Fruit fly (Drosophila melanogaster) whole organism, pupa: ENCODE measurements around the gene spi.
A peak's percentile ranks its signal among the peaks of the same experiment; 100 is the strongest.

Source experiments
- CG10348 ChIP-seq: fragments of 200-800 bp; sonication (Bioruptor generic); IDR thresholded peaks from 2 replicates; pipeline ENCODE4 v1.3.6; 2022; ENCODE audit warnings: missing biosample characterization, missing genetic modification characterization
- CG12605 ChIP-seq: fragments of 200-800 bp; sonication (Bioruptor generic); IDR thresholded peaks from 2 replicates; pipeline ENCODE4 v1.3.6; 2022; ENCODE audit warnings: missing biosample characterization, missing genetic modification characterization
- CG13204 ChIP-seq: fragments of 200-800 bp; sonication (Bioruptor generic); optimal IDR thresholded peaks from 2 replicates; lab custom pipeline; 2018; ENCODE audit warnings: missing biosample characterization, mild to moderate bottlenecking, missing genetic modification characterization, moderate library complexity
- CG14655 ChIP-seq: fragments of 200-800 bp; sonication (Bioruptor generic); optimal IDR thresholded peaks from 3 replicates; lab custom pipeline; 2017; ENCODE audit warnings: mild to moderate bottlenecking, missing biosample characterization, missing genetic modification reagents, missing genetic modification characterization
- CG15710 ChIP-seq: fragments of 200-800 bp; sonication (Bioruptor generic); optimal IDR thresholded peaks from 2 replicates; lab custom pipeline; 2018; ENCODE audit warnings: missing biosample characterization, mild to moderate bottlenecking, missing genetic modification characterization, moderate library complexity
- CG17806 ChIP-seq: fragments of 200-800 bp; sonication (Bioruptor generic); optimal IDR thresholded peaks from 2 replicates; lab custom pipeline; 2018; ENCODE audit warnings: missing biosample characterization, mild to moderate bottlenecking, missing genetic modification characterization, moderate library complexity
- CG32121 ChIP-seq: fragments of 200-800 bp; sonication (Bioruptor generic); IDR thresholded peaks from 2 replicates; pipeline ENCODE4 v1.3.6; 2022; ENCODE audit warnings: missing biosample characterization, missing genetic modification characterization
- CG34367 ChIP-seq: fragments of 200-800 bp; sonication (Bioruptor generic); optimal IDR thresholded peaks from 2 replicates; lab custom pipeline; 2018; ENCODE audit warnings: missing biosample characterization, mild to moderate bottlenecking, missing genetic modification characterization
- CG4496 ChIP-seq: fragments of 200-800 bp; sonication (Bioruptor generic); IDR thresholded peaks from 3 replicates; pipeline ENCODE4 v1.3.6; 2022; ENCODE audit warnings: missing biosample characterization, missing genetic modification characterization
- CG8159 ChIP-seq: fragments of 200-800 bp; sonication (Bioruptor generic); optimal IDR thresholded peaks from 3 replicates; lab custom pipeline; 2018; ENCODE audit warnings: missing biosample characterization, mild to moderate bottlenecking, missing genetic modification characterization, moderate library complexity
- CG8301 ChIP-seq: fragments of 200-800 bp; sonication (Bioruptor generic); optimal IDR thresholded peaks from 2 replicates; lab custom pipeline; 2018; ENCODE audit warnings: missing biosample characterization, mild to moderate bottlenecking, missing genetic modification characterization
- CG9948 ChIP-seq: fragments of 200-800 bp; sonication (Bioruptor generic); optimal IDR thresholded peaks from 2 replicates; lab custom pipeline; 2018; ENCODE audit warnings: missing biosample characterization, mild to moderate bottlenecking, missing genetic modification characterization, moderate library complexity
- D1 ChIP-seq: fragments of 200-800 bp; sonication (Bioruptor generic); optimal IDR thresholded peaks from 2 replicates; lab custom pipeline; 2018; ENCODE audit warnings: missing biosample characterization, mild to moderate bottlenecking, missing genetic modification characterization, moderate library complexity
- EcR ChIP-seq: fragments of 200-800 bp; sonication (Bioruptor generic); optimal IDR thresholded peaks from 3 replicates; lab custom pipeline; 2019; ENCODE audit warnings: missing biosample characterization, missing genetic modification characterization, mild to moderate bottlenecking, moderate library complexity, missing genetic modification reagents
- Ets98B ChIP-seq: fragments of 200-800 bp; sonication (Bioruptor generic); IDR thresholded peaks from 2 replicates; pipeline ENCODE4 v1.3.6; 2022; ENCODE audit warnings: missing biosample characterization, missing genetic modification characterization
- Pif1A ChIP-seq: fragments of 200-800 bp; sonication (Bioruptor generic); optimal IDR thresholded peaks from 3 replicates; lab custom pipeline; 2016; ENCODE audit warnings: missing biosample characterization, missing genetic modification characterization
- Pif1B ChIP-seq: fragments of 200-800 bp; sonication (Bioruptor generic); optimal IDR thresholded peaks from 3 replicates; lab custom pipeline; 2016; ENCODE audit warnings: missing biosample characterization, missing genetic modification characterization
- Snoo ChIP-seq: fragments of 200-800 bp; sonication (Bioruptor generic); optimal IDR thresholded peaks from 3 replicates; lab custom pipeline; 2017; ENCODE audit warnings: missing biosample characterization, mild to moderate bottlenecking, missing genetic modification characterization, inconsistent platforms
- fd96Ca ChIP-seq: fragments of 200-800 bp; sonication (Bioruptor generic); IDR thresholded peaks from 3 replicates; pipeline ENCODE4 v1.3.6; 2022; ENCODE audit warnings: missing biosample characterization, missing genetic modification characterization
- gl ChIP-seq: fragments of 200-800 bp; sonication (Bioruptor generic); optimal IDR thresholded peaks from 2 replicates; lab custom pipeline; 2018; ENCODE audit warnings: missing biosample characterization, mild to moderate bottlenecking, missing genetic modification characterization
- rn ChIP-seq: fragments of 200-800 bp; sonication (Bioruptor generic); IDR thresholded peaks from 2 replicates; pipeline ENCODE4 v1.3.6; 2022; ENCODE audit warnings: missing biosample characterization, missing genetic modification characterization

The spi gene

dm6 chr2L:19576299-19576971 lies 680 bp downstream of the spi start:
- TF ChIP-seq CG8159 (peak; percentile 6), CG17806 (tag; lab: Kevin White, UChicago) (no peak), CG13204 (GFP tag; lab: Kevin White, UChicago) (no peak), Pif1A (GFP tag; lab: Kevin White, UChicago) (no peak), CG15710 (tag; lab: Kevin White, UChicago) (no peak), CG10348 (GFP tag; lab: Robert Waterston, UW) (no peak), rn (no peak), CG12605 (0 out of 2 replicates have a peak, but pooled peaks have one; percentile 18), CG4496 (no peak), fd96Ca (GFP tag; lab: Robert Waterston, UW) (0 out of 3 replicates have a peak, but pooled peaks have one; percentile 19), Pif1B (GFP tag; lab: Kevin White, UChicago) (no peak), Snoo (tag; lab: Kevin White, UChicago) (no peak), CG8301 (no peak), CG9948 (tag; lab: Kevin White, UChicago) (no peak), CG34367 (peak; percentile 15), Ets98B (GFP tag; lab: Robert Waterston, UW) (peak; percentile 8; the same call in 1 of the 2 replicates), D1 (tag; lab: Kevin White, UChicago) (no peak), CG32121 (peak; percentile 12), gl (tag; lab: Kevin White, UChicago) (no peak), CG14655 (GFP tag; lab: Kevin White, UChicago) (no peak), EcR (GFP tag; lab: Kevin White, UChicago) (no peak)
- TF ChIP-seq, all 21 proteins: peak for 6

dm6 chr2L:19575626-19576298 lies 1.4 kb downstream of the spi start:
- TF ChIP-seq fd96Ca (GFP tag; lab: Robert Waterston, UW): peak; percentile 95
- peak; percentile 91 for TF ChIP-seq CG13204 (GFP tag; lab: Kevin White, UChicago)
- TF ChIP-seq D1 (tag; lab: Kevin White, UChicago): peak; percentile 94
- peak; percentile 96 for TF ChIP-seq Pif1A (GFP tag; lab: Kevin White, UChicago)
- peak; percentile 86 for TF ChIP-seq gl (tag; lab: Kevin White, UChicago)
- TF ChIP-seq CG8301: peak; percentile 98
- TF ChIP-seq CG12605: peak; percentile 82
- TF ChIP-seq EcR (GFP tag; lab: Kevin White, UChicago): peak; percentile 43
- TF ChIP-seq CG4496: peak; percentile 92
- peak; percentile 97 for TF ChIP-seq CG8159
- peak; percentile 95 for TF ChIP-seq CG17806 (tag; lab: Kevin White, UChicago)
- TF ChIP-seq CG10348 (GFP tag; lab: Robert Waterston, UW): peak; percentile 85
- peak; percentile 88 for TF ChIP-seq Ets98B (GFP tag; lab: Robert Waterston, UW)
- peak; percentile 93 for TF ChIP-seq Pif1B (GFP tag; lab: Kevin White, UChicago)
- TF ChIP-seq CG34367: peak; percentile 96
- peak; percentile 99 for TF ChIP-seq CG14655 (GFP tag; lab: Kevin White, UChicago)
- TF ChIP-seq CG32121: peak; percentile 91
- peak; percentile 83 for TF ChIP-seq rn
- TF ChIP-seq CG9948 (tag; lab: Kevin White, UChicago): peak; percentile 98
- peak; percentile 95 for TF ChIP-seq CG15710 (tag; lab: Kevin White, UChicago)
- peak; percentile 93 for TF ChIP-seq Snoo (tag; lab: Kevin White, UChicago)

DNA sequence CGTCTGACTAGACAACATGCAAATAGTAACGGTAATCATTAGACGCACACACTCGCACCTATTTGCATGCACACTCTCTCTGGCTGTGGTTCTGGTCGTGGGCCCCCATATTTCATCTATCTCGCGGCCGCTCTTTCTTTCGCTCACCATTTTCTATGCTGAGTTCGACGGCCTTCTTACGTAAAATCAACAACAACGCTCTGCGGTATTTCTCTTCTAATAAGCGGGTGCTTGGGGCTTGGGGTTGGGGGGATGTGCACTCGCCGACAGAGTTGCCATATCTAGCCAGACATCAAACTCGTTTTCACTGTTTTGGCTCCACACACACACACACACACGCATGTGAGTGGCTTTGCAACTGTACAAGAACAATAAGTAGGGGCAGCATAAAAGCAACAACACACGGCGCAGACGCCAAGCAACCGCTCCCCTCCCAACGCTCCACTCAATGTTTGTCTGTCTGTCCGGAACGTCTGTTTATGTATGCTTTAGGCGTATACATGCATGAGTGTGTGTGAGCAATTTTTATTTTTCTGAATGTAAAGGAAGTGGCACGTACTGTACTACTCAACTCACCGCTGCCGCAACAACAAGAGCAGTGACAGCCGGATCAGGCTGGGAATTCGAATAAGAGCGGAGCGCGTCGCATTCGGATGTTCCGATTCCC lies 2.0 kb downstream of the spi start:
- TF ChIP-seq CG32121 (no peak), CG14655 (GFP tag; lab: Kevin White, UChicago) (no peak), CG8301 (no peak), CG17806 (tag; lab: Kevin White, UChicago) (no peak), fd96Ca (GFP tag; lab: Robert Waterston, UW) (peak; percentile 40; the same call in 1 of the 3 replicates), EcR (GFP tag; lab: Kevin White, UChicago) (peak; percentile 88), CG12605 (no peak), Snoo (tag; lab: Kevin White, UChicago) (no peak), CG4496 (no peak), CG13204 (GFP tag; lab: Kevin White, UChicago) (no peak), CG34367 (no peak), D1 (tag; lab: Kevin White, UChicago) (no peak)

dm6 chr2L:19574364-19574763 lies 2.8 kb downstream of the spi start:
- no peak for TF ChIP-seq CG12605
- TF ChIP-seq D1 (tag; lab: Kevin White, UChicago): no peak
- TF ChIP-seq EcR (GFP tag; lab: Kevin White, UChicago): peak; percentile 93
- 0 out of 2 replicates have a peak, but pooled peaks have one; percentile 29 for TF ChIP-seq rn
- TF ChIP-seq gl (tag; lab: Kevin White, UChicago): peak; percentile 6
- TF ChIP-seq CG4496: peak; percentile 77
- TF ChIP-seq Ets98B (GFP tag; lab: Robert Waterston, UW): no peak
- peak; percentile 39 for TF ChIP-seq Pif1B (GFP tag; lab: Kevin White, UChicago)
- peak; percentile 75 for TF ChIP-seq CG8301
- TF ChIP-seq Snoo (tag; lab: Kevin White, UChicago): peak; percentile 4
- no peak for TF ChIP-seq CG10348 (GFP tag; lab: Robert Waterston, UW)
- peak; percentile 60 for TF ChIP-seq CG17806 (tag; lab: Kevin White, UChicago)
- peak; percentile 37 for TF ChIP-seq CG34367
- TF ChIP-seq CG32121: 0 out of 2 replicates have a peak, but pooled peaks have one; percentile 16
- TF ChIP-seq CG9948 (tag; lab: Kevin White, UChicago): peak; percentile 42
- TF ChIP-seq CG13204 (GFP tag; lab: Kevin White, UChicago): no peak
- peak; percentile 82 for TF ChIP-seq CG14655 (GFP tag; lab: Kevin White, UChicago)
- peak; percentile 42 for TF ChIP-seq CG8159
- peak; percentile 77 for TF ChIP-seq fd96Ca (GFP tag; lab: Robert Waterston, UW)
- peak; percentile 58 for TF ChIP-seq Pif1A (GFP tag; lab: Kevin White, UChicago)
- TF ChIP-seq CG15710 (tag; lab: Kevin White, UChicago): no peak
